Worm (Caenorhabditis elegans): ENCODE results near the gene Y43F8B.10.

- TF ChIP-seq klf-2 (GFP tag; conservative IDR thresholded peaks at IDR 0.05) (no peak), ztf-23 (GFP tag; IDR thresholded peaks at IDR 0.05) (no peak), med-1 (GFP tag; optimal IDR thresholded peaks at IDR 0.05; ENCODE audit: insufficient read depth) (no peak), ref-1 (GFP tag; conservative IDR thresholded peaks at IDR 0.05) (no peak), flt-1 (GFP tag; IDR thresholded peaks at IDR 0.05) (no peak), cog-1 (tag; optimal IDR thresholded peaks at IDR 0.05) (no peak), T22C8.4 (GFP tag; IDR thresholded peaks at IDR 0.05) (no peak), tab-1 (GFP tag; IDR thresholded peaks at IDR 0.05) (no peak), ztf-29 (GFP tag; IDR thresholded peaks at IDR 0.05) (no peak)
These were observed 18.6 kb upstream of the Y43F8B.10 start, which contains the start of the genes Y43F8B.13 and Y43F8B.14 for ce11 chrV:19455650-19456049.

Measured in whole organism, midembryonic.